Worm (Caenorhabditis elegans) whole organism, L4/young adult: ENCODE results near the gene F49C5.9.
"Not testable (repeated sequence)": the region's sequence is repeated elsewhere in the genome, so short reads cannot be mapped to it uniquely, and the experiment has no call there.

Experiments
- W03F9.2 ChIP-seq: fragments of 150-350 bp; optimal IDR thresholded peaks from 2 replicates; lab custom pipeline; 2014; ENCODE audit warnings: missing biosample characterization, missing genetic modification characterization
- dao-5 ChIP-seq: sonication (generic microtip); optimal IDR thresholded peaks from 2 replicates; lab custom pipeline; 2016; ENCODE audit warnings: missing genotype, missing genetic modification characterization, moderate library complexity, missing compliant biosample characterization
- him-1 ChIP-seq: sonication (generic microtip); optimal IDR thresholded peaks from 2 replicates; lab custom pipeline; 2016; ENCODE audit warnings: missing genotype, missing genetic modification reagents, missing genetic modification characterization, missing compliant biosample characterization

F49C5.9 gene

ce11 chrII:12542594-12542997, 1.8 kb downstream of the F49C5.9 start:
- TF ChIP-seq dao-5 (tag; lab: Kevin White, UChicago) (no peak), W03F9.2 (tag; lab: Kevin White, UChicago) (no peak), him-1 (no peak)

ce11 chrII:12541670-12542080, 2.8 kb downstream of the F49C5.9 start:
- peak; percentile 64 for TF ChIP-seq dao-5 (tag; lab: Kevin White, UChicago)

- TF ChIP-seq dao-5 (tag; lab: Kevin White, UChicago): no peak
- TF ChIP-seq him-1: no peak
- no peak for TF ChIP-seq W03F9.2 (tag; lab: Kevin White, UChicago)
These were observed 5.0 kb downstream of the F49C5.9 start for ce11 chrII:12539395-12539794.

DNA sequence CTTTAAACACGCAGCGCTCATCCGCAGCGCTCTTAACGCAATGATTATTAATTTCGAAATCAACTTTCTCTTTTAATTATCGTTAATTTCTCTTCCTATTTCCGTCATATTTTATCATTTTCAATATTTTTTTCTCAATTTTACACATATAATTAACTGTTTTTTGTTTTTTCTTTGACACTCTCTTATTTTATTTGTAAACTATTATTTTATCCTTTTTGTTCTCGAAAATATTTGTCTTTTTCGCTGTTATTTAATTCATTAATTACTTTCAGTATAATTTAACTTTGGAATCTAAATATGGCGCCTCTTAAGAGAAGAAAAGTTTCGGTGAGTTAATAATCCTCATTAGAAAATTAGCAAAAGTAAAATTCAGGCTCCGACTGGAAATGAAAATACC, 8.2 kb downstream of the F49C5.9 start, which contains the start of gene F49C5.3:
F49C5.3 (plus strand) TSS at position 301 of the 400 bp plus-strand sequence.
- not testable (repeated sequence) for TF ChIP-seq W03F9.2 (tag; lab: Kevin White, UChicago); dao-5 (tag; lab: Kevin White, UChicago); him-1

DNA sequence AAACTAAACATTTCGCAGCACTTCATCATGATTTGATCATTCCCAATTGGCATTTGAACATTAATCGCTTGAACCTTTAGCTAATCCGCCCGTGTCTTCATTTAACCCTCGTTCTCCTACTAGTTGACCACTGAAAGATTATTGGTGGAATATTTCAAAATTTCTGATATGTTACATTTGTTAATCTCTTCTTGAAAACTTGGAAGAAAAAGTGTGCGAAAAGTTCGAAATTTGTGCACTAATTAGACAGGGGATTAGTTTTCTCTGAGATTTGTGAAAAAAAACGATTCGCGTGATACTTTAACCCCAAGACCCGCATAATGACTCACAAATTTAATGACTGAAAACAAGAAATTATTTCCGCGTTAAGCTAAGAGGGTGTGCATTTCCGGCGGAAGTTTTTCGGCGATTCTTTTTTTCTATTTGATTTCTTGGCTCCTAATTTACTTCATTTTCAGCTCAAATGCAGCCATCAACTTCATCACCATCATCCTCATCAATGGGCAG, 9.1 kb downstream of the F49C5.9 start, which contains the start of gene nimk-1:
nimk-1 (plus strand) TSS at position 457 of the 507 bp plus-strand sequence.
- TF ChIP-seq him-1 (no peak), W03F9.2 (tag; lab: Kevin White, UChicago) (no peak), dao-5 (tag; lab: Kevin White, UChicago) (no peak)

DNA sequence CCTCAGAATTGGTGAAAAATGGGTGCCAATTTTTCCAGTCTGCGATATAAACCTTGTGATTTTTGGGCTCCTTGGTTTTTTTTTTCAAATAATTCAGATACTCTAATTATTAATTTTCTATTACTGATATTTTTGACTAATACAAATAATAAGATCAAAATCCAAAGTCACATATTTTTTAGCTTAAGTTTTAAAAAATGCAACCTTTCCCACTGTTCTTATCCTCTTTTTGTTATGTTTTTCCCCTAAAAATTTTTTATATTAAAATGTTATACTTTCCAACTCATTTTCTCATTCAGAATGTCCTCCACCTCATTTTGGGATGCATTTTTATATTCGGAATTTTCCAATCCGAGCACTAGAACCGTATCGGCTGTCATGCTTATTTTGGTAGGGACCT, 13.5 kb downstream of the F49C5.9 start, which contains the start of gene srx-120:
srx-120 (plus strand) TSS at position 301 of the 400 bp plus-strand sequence.
- no peak for TF ChIP-seq dao-5 (tag; lab: Kevin White, UChicago)
- no peak for TF ChIP-seq W03F9.2 (tag; lab: Kevin White, UChicago)
- TF ChIP-seq him-1: no peak

- TF ChIP-seq W03F9.2 (tag; lab: Kevin White, UChicago): no peak
- TF ChIP-seq him-1: no peak
- no peak for TF ChIP-seq dao-5 (tag; lab: Kevin White, UChicago)
These were observed 16.5 kb downstream of the F49C5.9 start, which contains the start of gene srx-119 for ce11 chrII:12527947-12528346. Gene srx-119, plus strand, starts transcription at chrII:12528247.

DNA sequence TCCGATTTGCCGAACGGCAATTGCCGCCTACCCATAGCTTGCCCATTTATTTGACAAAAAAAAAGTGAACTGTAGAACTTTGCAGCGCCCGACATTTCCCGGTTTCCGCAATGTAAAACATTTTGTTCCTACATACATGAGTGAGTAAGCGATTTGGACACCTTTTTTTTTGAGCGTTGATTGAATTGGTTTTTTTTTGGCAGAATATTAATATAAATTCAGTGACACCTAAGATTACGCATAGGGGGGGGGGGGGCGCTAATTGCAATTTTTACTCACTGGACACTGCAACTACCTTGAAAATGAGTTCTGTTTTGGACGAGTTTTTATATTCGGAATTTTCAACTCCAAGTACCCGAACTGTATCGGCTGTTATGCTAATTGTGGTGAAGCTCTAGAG, 18.9 kb downstream of the F49C5.9 start, which contains the start of gene srx-118:
srx-118 (plus strand) TSS at position 301 of the 400 bp plus-strand sequence.
- TF ChIP-seq dao-5 (tag; lab: Kevin White, UChicago): no peak
- TF ChIP-seq W03F9.2 (tag; lab: Kevin White, UChicago): no peak
- no peak for TF ChIP-seq him-1

- TF ChIP-seq dao-5 (tag; lab: Kevin White, UChicago) (no peak), him-1 (no peak)
These were observed 24.8 kb downstream of the F49C5.9 start, which contains the start of gene ceh-99 for ce11 chrII:12519616-12520015. Gene ceh-99, plus strand, starts transcription at chrII:12519981.

DNA sequence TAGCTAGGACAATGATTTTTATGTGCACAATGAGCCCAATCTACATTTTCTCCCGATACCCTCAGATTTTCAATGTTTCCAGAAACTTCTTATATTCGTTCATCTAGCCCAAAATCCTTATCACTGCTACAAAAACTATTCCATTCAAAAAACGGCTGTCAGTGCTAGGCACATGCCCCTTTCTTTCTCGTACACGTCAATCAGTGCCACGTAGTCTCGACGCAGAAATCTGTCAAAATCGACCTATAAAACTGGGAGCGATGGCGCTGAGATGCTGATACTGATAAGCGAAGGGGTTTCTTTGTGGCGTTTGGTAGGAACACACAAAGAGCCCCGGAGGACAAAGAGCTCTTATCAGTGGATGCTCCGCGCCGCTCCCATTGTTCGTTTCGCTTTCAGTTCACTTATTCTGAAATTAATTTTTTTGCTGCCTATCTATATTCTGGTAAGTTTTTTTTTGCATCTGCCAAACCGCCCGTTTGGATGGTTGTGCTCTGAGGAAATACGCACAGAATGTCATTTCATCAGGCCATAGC, 25.6 kb downstream of the F49C5.9 start, which contains the start of gene srh-70:
srh-70 (minus strand) TSS at position 51 of the 536 bp plus-strand sequence.
- TF ChIP-seq him-1 (no peak), dao-5 (tag; lab: Kevin White, UChicago) (no peak), W03F9.2 (tag; lab: Kevin White, UChicago) (no peak)

DNA sequence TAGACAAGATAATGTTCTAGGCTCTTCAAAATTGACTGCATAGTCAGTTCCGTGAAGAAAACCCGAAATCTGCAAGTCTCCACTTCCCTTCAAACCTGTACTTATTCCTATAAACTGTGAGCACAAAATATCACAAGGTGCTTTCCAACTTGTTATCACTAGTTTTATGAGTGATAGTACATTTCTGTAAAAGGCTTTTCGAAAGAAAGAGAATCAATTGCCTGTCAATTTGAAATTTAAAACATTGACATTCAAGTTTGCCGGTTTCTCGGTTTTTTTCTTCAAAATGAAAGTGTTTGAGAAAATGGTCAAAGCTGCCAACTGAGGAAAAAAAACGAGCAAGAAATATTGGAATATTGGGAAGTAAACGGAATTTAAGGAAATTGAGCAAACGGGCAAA, 26.4 kb downstream of the F49C5.9 start:
- TF ChIP-seq him-1 (no peak), W03F9.2 (tag; lab: Kevin White, UChicago) (no peak), dao-5 (tag; lab: Kevin White, UChicago) (no peak)

ce11 chrII:12516313-12516712, 28.1 kb downstream of the F49C5.9 start, which contains the start of gene srh-61:
Gene srh-61, minus strand, starts transcription at chrII:12516413.
- TF ChIP-seq dao-5 (tag; lab: Kevin White, UChicago): no peak
- TF ChIP-seq him-1: no peak
- no peak for TF ChIP-seq W03F9.2 (tag; lab: Kevin White, UChicago)

- no peak for TF ChIP-seq him-1
- no peak for TF ChIP-seq dao-5 (tag; lab: Kevin White, UChicago)
- no peak for TF ChIP-seq W03F9.2 (tag; lab: Kevin White, UChicago)
These were observed 29.8 kb downstream of the F49C5.9 start, which contains the start of gene srh-69 for ce11 chrII:12514620-12515019. Gene srh-69, minus strand, starts transcription at chrII:12514720.

ce11 chrII:12511866-12512265, 32.6 kb downstream of the F49C5.9 start, which contains the start of gene srh-73:
Gene srh-73, plus strand, starts transcription at chrII:12512166.
- no peak for TF ChIP-seq dao-5 (tag; lab: Kevin White, UChicago)
- TF ChIP-seq W03F9.2 (tag; lab: Kevin White, UChicago): no peak
- no peak for TF ChIP-seq him-1
